Worm (Caenorhabditis elegans) whole organism, L4/young adult: Measurements from ENCODE around the gene usp-39.
"Not testable (repeated sequence)": the region's sequence is repeated elsewhere in the genome, so short reads cannot be mapped to it uniquely, and the experiment has no call there.

ENCODE experiments used
- W03F9.2 ChIP-seq: fragments of 150-350 bp; optimal IDR thresholded peaks from 2 replicates; lab custom pipeline; 2014; ENCODE audit warnings: missing biosample characterization, missing genetic modification characterization
- dao-5 ChIP-seq: sonication (generic microtip); optimal IDR thresholded peaks from 2 replicates; lab custom pipeline; 2016; ENCODE audit warnings: missing genotype, missing genetic modification characterization, moderate library complexity, missing compliant biosample characterization
- him-1 ChIP-seq: sonication (generic microtip); optimal IDR thresholded peaks from 2 replicates; lab custom pipeline; 2016; ENCODE audit warnings: missing genotype, missing genetic modification reagents, missing genetic modification characterization, missing compliant biosample characterization

ce11 chrII:2612278-2612677 is 47.2 kb downstream of the usp-39 start, which contains the start of gene D2062.13:
- TF ChIP-seq him-1 (tag; lab: Kevin White, UChicago); W03F9.2 (tag; lab: Kevin White, UChicago); dao-5: not testable (repeated sequence)
